Worm (Caenorhabditis elegans) whole organism, L3 larva: ENCODE results near the gene C55C3.8.

ENCODE experiments used
- R02D3.7 ChIP-seq: fragments of 150-350 bp; optimal IDR thresholded peaks from 2 replicates; lab custom pipeline; 2014; ENCODE audit warnings: missing biosample characterization, missing genetic modification characterization
- ZK546.5 ChIP-seq: sonication (generic microtip); optimal IDR thresholded peaks from 2 replicates; lab custom pipeline; 2017; ENCODE audit warnings: missing biosample characterization, missing genetic modification characterization
- ama-1 ChIP-seq: fragments of 150-350 bp; optimal IDR thresholded peaks from 2 replicates; lab custom pipeline; 2018
- ceh-16 ChIP-seq: sonication (generic microtip); optimal IDR thresholded peaks from 2 replicates; lab custom pipeline; 2017; ENCODE audit warnings: missing biosample characterization, missing genetic modification characterization
- ceh-82 ChIP-seq: fragments of 150-350 bp; optimal IDR thresholded peaks from 2 replicates; lab custom pipeline; 2014; ENCODE audit warnings: missing biosample characterization, missing genetic modification characterization
- ceh-9 ChIP-seq: sonication (generic microtip); optimal IDR thresholded peaks from 2 replicates; lab custom pipeline; 2018; ENCODE audit warnings: missing biosample characterization, missing genetic modification characterization
- daf-12 ChIP-seq: fragments of 150-350 bp; optimal IDR thresholded peaks from 2 replicates; lab custom pipeline; 2014; ENCODE audit warnings: missing biosample characterization, missing genetic modification reagents, missing genetic modification characterization
- egl-27 ChIP-seq: sonication (generic microtip); optimal IDR thresholded peaks from 4 replicates; lab custom pipeline; 2017; ENCODE audit warnings: missing biosample characterization, missing genetic modification reagents, missing genetic modification characterization
- elt-1 ChIP-seq: fragments of 150-350 bp; optimal IDR thresholded peaks from 2 replicates; lab custom pipeline; 2014; ENCODE audit warnings: missing biosample characterization, missing genetic modification characterization
- elt-2 ChIP-seq: sonication (generic microtip); optimal IDR thresholded peaks from 2 replicates; lab custom pipeline; 2016; ENCODE audit warnings: missing genetic modification reagents, mild to moderate bottlenecking, missing genetic modification characterization, missing compliant biosample characterization
- eor-1 ChIP-seq, 2 experiments: fragments of 150-350 bp; optimal IDR thresholded peaks; 2 replicates each; lab custom pipeline; 2014 to 2018; ENCODE audit warnings: missing biosample characterization in 2 of 2, missing genetic modification characterization in 2 of 2
- fkh-10 ChIP-seq: sonication (generic microtip); optimal IDR thresholded peaks from 2 replicates; lab custom pipeline; 2017; ENCODE audit warnings: missing biosample characterization, missing genetic modification reagents, missing genetic modification characterization
- hmg-11 ChIP-seq: sonication (generic microtip); optimal IDR thresholded peaks from 2 replicates; lab custom pipeline; 2016; ENCODE audit warnings: missing genetic modification characterization, missing compliant biosample characterization
- jun-1 ChIP-seq: fragments of 150-350 bp; optimal IDR thresholded peaks from 2 replicates; lab custom pipeline; 2014; ENCODE audit warnings: missing biosample characterization, missing genetic modification reagents, missing genetic modification characterization
- lin-39 ChIP-seq: fragments of 150-350 bp; optimal IDR thresholded peaks from 2 replicates; lab custom pipeline; 2018; ENCODE audit warnings: missing biosample characterization, missing genetic modification reagents, missing genetic modification characterization
- lsy-12 ChIP-seq: sonication (generic microtip); optimal IDR thresholded peaks from 2 replicates; lab custom pipeline; 2016; ENCODE audit warnings: mild to moderate bottlenecking, missing genetic modification characterization, missing compliant biosample characterization
- mdl-1 ChIP-seq: fragments of 150-350 bp; optimal IDR thresholded peaks from 2 replicates; lab custom pipeline; 2014; ENCODE audit warnings: missing biosample characterization, missing genetic modification characterization
- nfya-1 ChIP-seq: sonication (generic microtip); optimal IDR thresholded peaks from 2 replicates; lab custom pipeline; 2017; ENCODE audit warnings: missing genetic modification characterization, mild to moderate bottlenecking, missing compliant biosample characterization, antibody characterized with exemption, moderate library complexity; ENCODE audit not compliant: insufficient read depth
- nhr-11 ChIP-seq: fragments of 150-350 bp; optimal IDR thresholded peaks from 2 replicates; lab custom pipeline; 2014; ENCODE audit warnings: missing biosample characterization, missing genetic modification characterization
- nhr-23 ChIP-seq: fragments of 150-350 bp; optimal IDR thresholded peaks from 2 replicates; lab custom pipeline; 2014; ENCODE audit warnings: missing biosample characterization, missing genetic modification reagents, missing genetic modification characterization
- nhr-25 ChIP-seq: sonication (generic microtip); optimal IDR thresholded peaks from 2 replicates; lab custom pipeline; 2017; ENCODE audit warnings: missing biosample characterization, missing genetic modification characterization
- nhr-43 ChIP-seq: sonication (generic microtip); optimal IDR thresholded peaks from 2 replicates; lab custom pipeline; 2016; ENCODE audit warnings: mild to moderate bottlenecking, missing genetic modification characterization, missing compliant biosample characterization; ENCODE audit not compliant: poor library complexity, severe bottlenecking
- pha-4 ChIP-seq: fragments of 150-350 bp; optimal IDR thresholded peaks from 2 replicates; lab custom pipeline; 2014; ENCODE audit warnings: missing biosample characterization, missing genetic modification reagents, missing genetic modification characterization
- pqm-1 ChIP-seq: fragments of 150-350 bp; optimal IDR thresholded peaks from 2 replicates; lab custom pipeline; 2017; ENCODE audit warnings: missing biosample characterization, missing genetic modification characterization, inconsistent platforms
- sea-2 ChIP-seq: fragments of 150-350 bp; sonication (generic microtip); optimal IDR thresholded peaks from 4 replicates; lab custom pipeline; 2014; ENCODE audit warnings: missing biosample characterization, missing genetic modification reagents, missing genetic modification characterization
- skn-1 ChIP-seq: fragments of 150-350 bp; optimal IDR thresholded peaks from 2 replicates; lab custom pipeline; 2014; ENCODE audit warnings: missing biosample characterization, missing genetic modification characterization
- snpc-4 ChIP-seq: fragments of 150-350 bp; optimal IDR thresholded peaks from 2 replicates; lab custom pipeline; 2014; ENCODE audit warnings: missing biosample characterization, missing genetic modification characterization
- tbx-2 ChIP-seq: sonication (generic microtip); optimal IDR thresholded peaks from 2 replicates; lab custom pipeline; 2016; ENCODE audit warnings: mild to moderate bottlenecking, missing genetic modification characterization, missing compliant biosample characterization
- unc-39 ChIP-seq: sonication (generic microtip); optimal IDR thresholded peaks from 4 replicates; lab custom pipeline; 2017; ENCODE audit warnings: missing biosample characterization, missing genetic modification characterization
- unc-62 ChIP-seq: fragments of 150-350 bp; sonication (generic microtip); optimal IDR thresholded peaks from 4 replicates; lab custom pipeline; 2014; ENCODE audit warnings: missing biosample characterization, missing genetic modification reagents, missing genetic modification characterization
- zag-1 ChIP-seq: fragments of 150-350 bp; optimal IDR thresholded peaks from 2 replicates; lab custom pipeline; 2014; ENCODE audit warnings: missing biosample characterization, missing genetic modification characterization
- ztf-11 ChIP-seq: fragments of 150-350 bp; optimal IDR thresholded peaks from 2 replicates; lab custom pipeline; 2014; ENCODE audit warnings: missing biosample characterization, missing genetic modification characterization
- ztf-4 ChIP-seq: fragments of 150-350 bp; optimal IDR thresholded peaks from 2 replicates; lab custom pipeline; 2014; ENCODE audit warnings: missing biosample characterization, missing genetic modification characterization

Gene C55C3.8

ce11 chrIV:5658225-5658624 lies 32.6 kb upstream of the C55C3.8 start:
- TF ChIP-seq ztf-4 (tag; lab: Kevin White, UChicago) (no peak), elt-2 (peak; percentile 52), unc-62 (GFP tag; lab: Kevin White, UChicago) (no peak)

- no peak for TF ChIP-seq R02D3.7 (tag; lab: Kevin White, UChicago)
- peak; percentile 88 for TF ChIP-seq pqm-1 (tag; lab: Kevin White, UChicago)
- peak; percentile 68 for TF ChIP-seq elt-2
Observed at ce11 chrIV:5658897-5659296, 31.9 kb upstream of the C55C3.8 start.

- peak; percentile 71 for TF ChIP-seq pha-4
- TF ChIP-seq elt-2, result peak; percentile 86
- no peak for TF ChIP-seq lin-39 (tag; lab: Kevin White, UChicago)
- TF ChIP-seq nfya-1 (tag; lab: Kevin White, UChicago), result peak; percentile 21
- TF ChIP-seq elt-1 (tag; lab: Kevin White, UChicago), result no peak
- peak; percentile 58 for TF ChIP-seq jun-1 (tag; lab: Kevin White, UChicago)
- no peak for TF ChIP-seq R02D3.7 (tag; lab: Kevin White, UChicago)
- peak; percentile 95 for TF ChIP-seq pqm-1 (tag; lab: Kevin White, UChicago)
- TF ChIP-seq eor-1 (tag; optimal IDR thresholded peaks at IDR 0.05; lab: Kevin White, UChicago), result no peak
- no peak for TF ChIP-seq nhr-11
Observed at ce11 chrIV:5659461-5659860, 31.4 kb upstream of the C55C3.8 start.

- TF ChIP-seq lsy-12 (peak; percentile 14), skn-1 (no peak)
Observed at ce11 chrIV:5660239-5660638, 30.6 kb upstream of the C55C3.8 start, which contains the start of gene skn-1. Gene skn-1, minus strand, starts transcription at chrIV:5660384.

- no peak for TF ChIP-seq egl-27 (tag; lab: Kevin White, UChicago)
- TF ChIP-seq ama-1 (lab: Kevin White, UChicago), result peak; percentile 81
Observed at ce11 chrIV:5662073-5662472, 28.8 kb upstream of the C55C3.8 start.

- no peak for TF ChIP-seq hmg-11 (tag; lab: Kevin White, UChicago)
- TF ChIP-seq unc-62 (GFP tag; lab: Kevin White, UChicago), result no peak
- TF ChIP-seq nfya-1 (tag; lab: Kevin White, UChicago), result no peak
- no peak for TF ChIP-seq ZK546.5
- no peak for TF ChIP-seq ztf-11
- TF ChIP-seq skn-1, result no peak
- TF ChIP-seq daf-12 (tag; lab: Kevin White, UChicago), result no peak
- no peak for TF ChIP-seq mdl-1 (tag; lab: Kevin White, UChicago)
- TF ChIP-seq nhr-43 (tag; lab: Kevin White, UChicago), result no peak
- no peak for TF ChIP-seq tbx-2
- TF ChIP-seq fkh-10 (GFP tag; lab: Kevin White, UChicago), result no peak
- TF ChIP-seq elt-1 (tag; lab: Kevin White, UChicago), result no peak
- TF ChIP-seq egl-27 (tag; lab: Kevin White, UChicago), result no peak
- TF ChIP-seq nhr-23, result no peak
- TF ChIP-seq sea-2 (GFP tag; lab: Kevin White, UChicago), result no peak
- no peak for TF ChIP-seq snpc-4 (tag; lab: Kevin White, UChicago)
- TF ChIP-seq jun-1 (tag; lab: Kevin White, UChicago), result no peak
- no peak for TF ChIP-seq ceh-9 (tag; lab: Kevin White, UChicago)
- TF ChIP-seq unc-39 (tag; lab: Kevin White, UChicago), result no peak
Observed at ce11 chrIV:5662886-5663285, 27.9 kb upstream of the C55C3.8 start.

- no peak for TF ChIP-seq ceh-82
- no peak for TF ChIP-seq zag-1 (tag; lab: Kevin White, UChicago)
- TF ChIP-seq ceh-9 (tag; lab: Kevin White, UChicago), result no peak
- TF ChIP-seq pha-4, result peak; percentile 25
- no peak for TF ChIP-seq nhr-43 (tag; lab: Kevin White, UChicago)
- TF ChIP-seq pqm-1 (tag; lab: Kevin White, UChicago), result peak; percentile 11
- no peak for TF ChIP-seq snpc-4 (tag; lab: Kevin White, UChicago)
- TF ChIP-seq nhr-25 (tag; lab: Kevin White, UChicago), result peak; percentile 5
- no peak for TF ChIP-seq ceh-16 (tag; lab: Kevin White, UChicago)
- TF ChIP-seq elt-2, result peak; percentile 43
- TF ChIP-seq ama-1 (lab: Kevin White, UChicago), result peak; percentile 65
- TF ChIP-seq hmg-11 (tag; lab: Kevin White, UChicago), result no peak
- TF ChIP-seq, all 47 proteins: peak for 5
Observed at ce11 chrIV:5664375-5665004, 26.3 kb upstream of the C55C3.8 start, which contains the start of gene bec-1. Gene bec-1, minus strand, starts transcription at chrIV:5664425.
